Worm (Caenorhabditis elegans): ENCODE data around the gene F25G6.1.

Gene F25G6.1

ce11 chrV:8607353-8607850, 32.5 kb downstream of the F25G6.1 start, which contains the start of gene smk-1 (continued):
- no peak for TF ChIP-seq php-3 (GFP tag; IDR thresholded peaks at IDR 0.05)
- no peak for TF ChIP-seq saeg-2 (GFP tag; IDR thresholded peaks at IDR 0.05)
- TF ChIP-seq dmd-8 (GFP tag; IDR thresholded peaks at IDR 0.05), result no peak
- TF ChIP-seq zfp-2 (tag; optimal IDR thresholded peaks at IDR 0.05), result no peak
- TF ChIP-seq ces-1 (GFP tag; optimal IDR thresholded peaks at IDR 0.05), result no peak
- no peak for TF ChIP-seq F10B5.3 (tag; optimal IDR thresholded peaks at IDR 0.05)
- TF ChIP-seq snpc-1.2 (GFP tag; IDR thresholded peaks at IDR 0.05), result 0 out of 2 replicates have a peak, but pooled peaks have one; percentile 9
- TF ChIP-seq lim-7 (GFP tag; IDR thresholded peaks at IDR 0.05), result no peak
- no peak for TF ChIP-seq F49E8.2 (tag; optimal IDR thresholded peaks at IDR 0.05; ENCODE audit: borderline replicate concordance)
- no peak for TF ChIP-seq Y105C5A.15 (GFP tag; IDR thresholded peaks at IDR 0.05)
- TF ChIP-seq lin-29 (GFP tag; IDR thresholded peaks at IDR 0.05), result no peak
- no peak for TF ChIP-seq nhr-111 (GFP tag; optimal IDR thresholded peaks at IDR 0.05)
- peak in 1 of 2 experiments; percentile 54 for TF ChIP-seq mdl-1 (tag; optimal IDR thresholded peaks at IDR 0.05)
- TF ChIP-seq T26A8.4 (GFP tag; IDR thresholded peaks at IDR 0.05), result no peak
- no peak for TF ChIP-seq Y5F2A.4 (GFP tag; optimal IDR thresholded peaks at IDR 0.05)
- no peak for TF ChIP-seq zip-2 (tag; optimal IDR thresholded peaks at IDR 0.05)
- TF ChIP-seq snpc-4 (tag; optimal IDR thresholded peaks at IDR 0.05), result no peak
- TF ChIP-seq zag-1 (tag; optimal IDR thresholded peaks at IDR 0.05), result no peak
- no peak for TF ChIP-seq lin-39 (tag; optimal IDR thresholded peaks at IDR 0.05)
- no peak for TF ChIP-seq duxl-1 (tag; optimal IDR thresholded peaks at IDR 0.05; ENCODE audit: poor library complexity)
- TF ChIP-seq unc-62 (GFP tag; optimal IDR thresholded peaks at IDR 0.05 in 1 of 2), result peak in 1 of 2 experiments; percentile 61
- no peak for TF ChIP-seq unc-62 (tag; optimal IDR thresholded peaks at IDR 0.05)
- no peak for TF ChIP-seq tag-97 (GFP tag; IDR thresholded peaks at IDR 0.05)
- TF ChIP-seq lin-38 (GFP tag; IDR thresholded peaks at IDR 0.05), result no peak
- TF ChIP-seq cey-2 (tag; optimal IDR thresholded peaks at IDR 0.05; ENCODE audit: borderline replicate concordance, insufficient read depth), result no peak
- no peak for TF ChIP-seq lin-13 (GFP tag; optimal IDR thresholded peaks at IDR 0.05)
- no peak for TF ChIP-seq jun-1 (tag; optimal IDR thresholded peaks at IDR 0.05)
- TF ChIP-seq F26F4.8 (GFP tag; conservative IDR thresholded peaks at IDR 0.05), result no peak
- TF ChIP-seq T20F7.1 (GFP tag; optimal IDR thresholded peaks at IDR 0.05), result no peak
- TF ChIP-seq daf-8 (GFP tag; IDR thresholded peaks at IDR 0.05), result no peak
- TF ChIP-seq pqm-1 (tag; optimal IDR thresholded peaks at IDR 0.05), result no peak
- TF ChIP-seq spr-1 (tag; optimal IDR thresholded peaks at IDR 0.05), result no peak
- TF ChIP-seq ama-1 (optimal IDR thresholded peaks at IDR 0.05), result no peak
- TF ChIP-seq lsy-2 (tag; optimal IDR thresholded peaks at IDR 0.05), result peak in 1 of 2 experiments; percentile 50
- TF ChIP-seq daf-16 (GFP tag; optimal IDR thresholded peaks at IDR 0.05), result no peak
- TF ChIP-seq daf-16 (tag; optimal IDR thresholded peaks at IDR 0.05), result peak; percentile 9
- no peak for TF ChIP-seq daf-19 (GFP tag; conservative IDR thresholded peaks at IDR 0.05)
- peak; percentile 89 for TF ChIP-seq nhr-25 (tag; optimal IDR thresholded peaks at IDR 0.05; ENCODE audit: borderline replicate concordance, insufficient read depth)
- TF ChIP-seq lir-3 (tag; optimal IDR thresholded peaks at IDR 0.05), result no peak
- no peak for TF ChIP-seq unc-39 (tag; optimal IDR thresholded peaks at IDR 0.05)
- TF ChIP-seq nhr-41 (GFP tag; IDR thresholded peaks at IDR 0.05), result no peak
- TF ChIP-seq vab-7 (GFP tag; IDR thresholded peaks at IDR 0.05), result no peak
- TF ChIP-seq ceh-62 (tag; optimal IDR thresholded peaks at IDR 0.05), result no peak
- no peak for TF ChIP-seq fkh-10 (GFP tag; optimal IDR thresholded peaks at IDR 0.05)
- no peak for TF ChIP-seq Y75B8A.6 (GFP tag; IDR thresholded peaks at IDR 0.05)
